Fruit fly (Drosophila melanogaster) whole organism, embryonic: Measurements from ENCODE around the gene ND-13A.
A peak's percentile ranks its signal among the peaks of the same experiment; 100 is the strongest.

Experiments
- CG1024 ChIP-seq: fragments of 200-800 bp; sonication (Bioruptor generic); IDR thresholded peaks from 2 replicates; pipeline ENCODE4 v1.3.6; 2022; ENCODE audit warnings: missing biosample characterization, missing genetic modification characterization
- CG1792 ChIP-seq: fragments of 200-800 bp; sonication (Bioruptor generic); optimal IDR thresholded peaks from 2 replicates; lab custom pipeline; 2016; ENCODE audit warnings: missing biosample characterization, missing genetic modification characterization
- CG2129 ChIP-seq: fragments of 200-800 bp; sonication (Bioruptor generic); IDR thresholded peaks from 2 replicates; pipeline ENCODE4 v1.3.6; 2022; ENCODE audit warnings: missing biosample characterization, missing genetic modification characterization; ENCODE audit not compliant: partially characterized antibody
- CG4282 ChIP-seq: fragments of 200-800 bp; sonication (Bioruptor generic); optimal IDR thresholded peaks from 2 replicates; lab custom pipeline; 2016; ENCODE audit warnings: missing biosample characterization, missing genetic modification characterization
- CG6254 ChIP-seq: fragments of 200-800 bp; sonication (Bioruptor generic); optimal IDR thresholded peaks from 3 replicates; lab custom pipeline; 2017; ENCODE audit warnings: mild to moderate bottlenecking, missing biosample characterization, missing genetic modification reagents, missing genetic modification characterization
- CG7556 ChIP-seq: fragments of 200-800 bp; sonication (Bioruptor generic); optimal IDR thresholded peaks from 2 replicates; lab custom pipeline; 2017; ENCODE audit warnings: missing biosample characterization, mild to moderate bottlenecking, missing genetic modification characterization
- Hr51 ChIP-seq, 2 experiments: fragments of 200-800 bp; sonication (Bioruptor generic); optimal IDR thresholded peaks; 2 replicates in 1 of 2; 3 replicates in 1 of 2; lab custom pipeline; 2016 to 2018; ENCODE audit warnings: missing biosample characterization in 2 of 2, missing genetic modification characterization in 2 of 2, mild to moderate bottlenecking in 1 of 2, moderate library complexity in 1 of 2
- abd-A ChIP-seq: fragments of 200-800 bp; sonication (Bioruptor generic); optimal IDR thresholded peaks from 3 replicates; lab custom pipeline; 2019; ENCODE audit warnings: missing biosample characterization, mild to moderate bottlenecking, missing genetic modification characterization, moderate library complexity
- ap ChIP-seq: fragments of 200-800 bp; sonication (Bioruptor generic); IDR thresholded peaks from 2 replicates; pipeline ENCODE4 v1.3.6; 2022; ENCODE audit warnings: missing biosample characterization, missing genetic modification characterization
- twi ChIP-seq: fragments of 200-800 bp; optimal IDR thresholded peaks from 2 replicates; lab custom pipeline; 2019; ENCODE audit warnings: missing biosample characterization, mild to moderate bottlenecking, missing genetic modification characterization, moderate library complexity
- z ChIP-seq: fragments of 200-800 bp; sonication (Bioruptor generic); IDR thresholded peaks from 3 replicates; pipeline ENCODE4 v1.3.6; 2022; ENCODE audit warnings: missing biosample characterization, missing genetic modification characterization
- zf30C ChIP-seq: fragments of 200-800 bp; sonication (Bioruptor generic); optimal IDR thresholded peaks from 3 replicates; lab custom pipeline; 2018; ENCODE audit warnings: missing biosample characterization, mild to moderate bottlenecking, missing genetic modification characterization

DNA sequence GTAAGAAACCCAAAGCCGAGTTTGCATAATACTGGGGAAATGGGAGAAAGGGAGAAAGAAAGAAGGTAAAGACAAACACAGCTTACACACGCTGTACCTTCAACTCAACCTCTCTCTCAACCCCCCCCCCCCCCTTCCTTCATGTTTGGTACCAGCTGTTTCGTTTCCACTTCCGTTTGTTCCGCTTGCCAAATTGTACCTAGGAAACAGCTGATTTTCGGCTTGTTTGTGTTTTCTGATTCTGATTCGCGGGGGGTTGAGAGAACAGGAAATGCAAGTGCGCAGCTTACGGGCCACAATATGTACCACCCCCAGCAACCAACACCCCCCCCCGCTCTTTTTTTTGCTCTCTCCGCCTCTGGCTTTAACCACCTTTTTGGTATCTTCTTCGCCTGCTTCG is 36.2 kb downstream of the ND-13A start:
- TF ChIP-seq CG1792 (GFP tag; lab: Kevin White, UChicago) (no peak), ap (GFP tag; lab: Robert Waterston, UW) (no peak), CG6254 (GFP tag; lab: Kevin White, UChicago) (no peak), CG4282 (GFP tag; lab: Kevin White, UChicago) (no peak), abd-A (tag; lab: Kevin White, UChicago) (peak; percentile 65), zf30C (GFP tag; lab: Kevin White, UChicago) (no peak), CG7556 (GFP tag; lab: Kevin White, UChicago) (no peak), Hr51 (GFP tag; optimal IDR thresholded peaks at IDR 0.05; lab: Kevin White, UChicago) (peak in 1 of 2 experiments; percentile 34), CG1024 (GFP tag; lab: Robert Waterston, UW) (no peak), CG2129 (GFP tag; lab: Robert Waterston, UW) (no peak), z (GFP tag; lab: Robert Waterston, UW) (no peak), twi (tag; lab: Kevin White, UChicago) (no peak)
